Worm (Caenorhabditis elegans): ENCODE measurements around the gene cut-1.

- TF ChIP-seq unc-39 (tag; optimal IDR thresholded peaks at IDR 0.05) (no peak), nhr-77 (tag; optimal IDR thresholded peaks at IDR 0.05) (no peak), ztf-11 (tag; optimal IDR thresholded peaks at IDR 0.05) (no peak), eor-1 (tag; optimal IDR thresholded peaks at IDR 0.05) (no peak), hmg-11 (tag; optimal IDR thresholded peaks at IDR 0.05) (no peak), pha-4 (tag; optimal IDR thresholded peaks at IDR 0.05) (no peak), nhr-12 (tag; optimal IDR thresholded peaks at IDR 0.05) (no peak), unc-62 (GFP tag; optimal IDR thresholded peaks at IDR 0.05) (no peak), pqm-1 (tag; optimal IDR thresholded peaks at IDR 0.05) (no peak), nhr-11 (tag; optimal IDR thresholded peaks at IDR 0.05) (no peak)
These were observed 33.7 kb downstream of the cut-1 start, which contains the start of gene samp-1 for ce11 chrII:11302591-11302990.
